Fruit fly (Drosophila melanogaster) whole organism, embryonic: Measurements from ENCODE around the gene mfr.

ENCODE experiments used
- B-H2 ChIP-seq: fragments of 200-800 bp; sonication (Bioruptor generic); optimal IDR thresholded peaks from 2 replicates; lab custom pipeline; 2018; ENCODE audit warnings: missing biosample characterization, mild to moderate bottlenecking, missing genetic modification characterization
- CG10979 ChIP-seq: fragments of 200-800 bp; sonication (Bioruptor generic); optimal IDR thresholded peaks from 2 replicates; lab custom pipeline; 2018; ENCODE audit warnings: missing biosample characterization, mild to moderate bottlenecking, missing genetic modification characterization, moderate library complexity
- CG11093 ChIP-seq: fragments of 200-800 bp; sonication (Bioruptor generic); IDR thresholded peaks from 3 replicates; pipeline ENCODE4 v1.3.6; 2022; ENCODE audit warnings: missing biosample characterization, missing genetic modification characterization
- CG11456 ChIP-seq: fragments of 200-800 bp; sonication (Bioruptor generic); IDR thresholded peaks from 3 replicates; pipeline ENCODE4 v1.3.6; 2022; ENCODE audit warnings: missing biosample characterization, missing genetic modification characterization
- CG14860 ChIP-seq: fragments of 200-800 bp; sonication (Bioruptor generic); IDR thresholded peaks from 3 replicates; pipeline ENCODE4 v1.3.6; 2022; ENCODE audit warnings: missing biosample characterization, missing genetic modification characterization; ENCODE audit not compliant: partially characterized antibody
- CG15073 ChIP-seq: fragments of 200-800 bp; sonication (Bioruptor generic); optimal IDR thresholded peaks from 2 replicates; lab custom pipeline; 2016; ENCODE audit warnings: missing biosample characterization, missing genetic modification characterization
- CG17328 ChIP-seq: fragments of 200-800 bp; sonication (Bioruptor generic); IDR thresholded peaks from 2 replicates; pipeline ENCODE4 v1.3.6; 2022; ENCODE audit warnings: missing biosample characterization, missing genetic modification characterization
- CG17612 ChIP-seq: fragments of 200-800 bp; sonication (Bioruptor generic); IDR thresholded peaks from 2 replicates; pipeline ENCODE4 v1.3.6; 2022; ENCODE audit warnings: missing biosample characterization, missing genetic modification characterization
- CG1792 ChIP-seq: fragments of 200-800 bp; sonication (Bioruptor generic); optimal IDR thresholded peaks from 2 replicates; lab custom pipeline; 2016; ENCODE audit warnings: missing biosample characterization, missing genetic modification characterization
- CG18262 ChIP-seq: fragments of 200-800 bp; optimal IDR thresholded peaks from 3 replicates; lab custom pipeline; 2019; ENCODE audit warnings: missing biosample characterization, mild to moderate bottlenecking, missing genetic modification characterization, moderate library complexity
- CG1832 ChIP-seq: fragments of 200-800 bp; sonication (Bioruptor generic); optimal IDR thresholded peaks from 2 replicates; lab custom pipeline; 2017; ENCODE audit warnings: missing biosample characterization, mild to moderate bottlenecking, missing genetic modification characterization, inconsistent platforms
- CG2712 ChIP-seq: fragments of 200-800 bp; optimal IDR thresholded peaks from 3 replicates; lab custom pipeline; 2019; ENCODE audit warnings: missing biosample characterization, mild to moderate bottlenecking, missing genetic modification characterization, moderate library complexity
- CG3065 ChIP-seq: fragments of 200-800 bp; sonication (Bioruptor generic); optimal IDR thresholded peaks from 2 replicates; lab custom pipeline; 2016; ENCODE audit warnings: missing biosample characterization, missing genetic modification characterization
- CG3726 ChIP-seq: fragments of 200-800 bp; sonication (Bioruptor generic); IDR thresholded peaks from 3 replicates; pipeline ENCODE4, ENCODE4 v1.3.6; 2022; ENCODE audit warnings: missing biosample characterization, missing genetic modification characterization
- CG3995 ChIP-seq: fragments of 200-800 bp; sonication (Bioruptor generic); optimal IDR thresholded peaks from 3 replicates; lab custom pipeline; 2016; ENCODE audit warnings: missing biosample characterization, missing genetic modification characterization
- CG42726 ChIP-seq: fragments of 200-800 bp; sonication (Bioruptor generic); IDR thresholded peaks from 2 replicates; pipeline ENCODE4 v1.3.6; 2022; ENCODE audit warnings: missing biosample characterization, missing genetic modification characterization; ENCODE audit not compliant: partially characterized antibody
- CG4854 ChIP-seq: fragments of 200-800 bp; sonication (Bioruptor generic); optimal IDR thresholded peaks from 2 replicates; lab custom pipeline; 2016; ENCODE audit warnings: missing biosample characterization, missing genetic modification characterization, inconsistent platforms
- CG5180 ChIP-seq: fragments of 200-800 bp; sonication (Bioruptor generic); optimal IDR thresholded peaks from 3 replicates; lab custom pipeline; 2017; ENCODE audit warnings: missing biosample characterization, missing genetic modification characterization, mild to moderate bottlenecking, moderate library complexity, missing genetic modification reagents
- CG6683 ChIP-seq: fragments of 200-800 bp; sonication (Bioruptor generic); optimal IDR thresholded peaks from 2 replicates; lab custom pipeline; 2017; ENCODE audit warnings: missing biosample characterization, mild to moderate bottlenecking, missing genetic modification characterization, missing genetic modification reagents
- CG7271 ChIP-seq: fragments of 200-800 bp; sonication (Bioruptor generic); optimal IDR thresholded peaks from 2 replicates; lab custom pipeline; 2018; ENCODE audit warnings: missing biosample characterization, mild to moderate bottlenecking, missing genetic modification characterization, moderate library complexity
- CG7928 ChIP-seq: fragments of 200-800 bp; sonication (Bioruptor generic); optimal IDR thresholded peaks from 2 replicates; lab custom pipeline; 2017; ENCODE audit warnings: missing biosample characterization, mild to moderate bottlenecking, missing genetic modification characterization
- CG7963 ChIP-seq: fragments of 200-800 bp; sonication (Bioruptor generic); IDR thresholded peaks from 3 replicates; pipeline ENCODE4 v1.3.6; 2022; ENCODE audit warnings: missing biosample characterization, missing genetic modification characterization; ENCODE audit not compliant: partially characterized antibody
- CG8290 ChIP-seq, 3 experiments: fragments of 200-800 bp; sonication (Bioruptor generic); optimal IDR thresholded peaks; 2 replicates each; lab custom pipeline; 2016 to 2019; ENCODE audit warnings: missing biosample characterization in 3 of 3, missing genetic modification characterization in 3 of 3, mild to moderate bottlenecking in 2 of 3, moderate library complexity in 1 of 3
- CG9437 ChIP-seq: fragments of 200-800 bp; sonication (Bioruptor generic); optimal IDR thresholded peaks from 2 replicates; lab custom pipeline; 2018; ENCODE audit warnings: missing biosample characterization, mild to moderate bottlenecking, missing genetic modification characterization
- Dip2 ChIP-seq: fragments of 200-800 bp; sonication (Bioruptor generic); IDR thresholded peaks from 2 replicates; pipeline ENCODE4 v1.3.6; 2022; ENCODE audit warnings: missing biosample characterization, missing genetic modification characterization
- Ets65A ChIP-seq: fragments of 200-800 bp; sonication (Bioruptor generic); peaks from one replicate; lab custom pipeline; 2016; ENCODE audit warnings: missing biosample characterization, missing genetic modification characterization
- Gug ChIP-seq: fragments of 200-800 bp; sonication (Bioruptor generic); IDR thresholded peaks from 4 replicates; pipeline ENCODE4 v1.3.6; 2022; ENCODE audit warnings: missing biosample characterization, missing genetic modification characterization
- NC2β ChIP-seq: fragments of 200-800 bp; sonication (Bioruptor generic); optimal IDR thresholded peaks from 2 replicates; lab custom pipeline; 2016; ENCODE audit warnings: missing biosample characterization, missing genetic modification characterization
- Nf-YA ChIP-seq: fragments of 200-800 bp; sonication (Bioruptor generic); IDR thresholded peaks from 2 replicates; pipeline ENCODE4 v1.3.6; 2022; ENCODE audit warnings: missing biosample characterization, missing genetic modification characterization
- Pdp1 ChIP-seq, 2 experiments: fragments of 200-800 bp; sonication (Bioruptor generic); optimal IDR thresholded peaks; 3 replicates each; lab custom pipeline; 2016; ENCODE audit warnings: missing biosample characterization in 2 of 2, missing genetic modification characterization in 2 of 2, mild to moderate bottlenecking in 1 of 2, moderate library complexity in 1 of 2
- Scr ChIP-seq: fragments of 200-800 bp; sonication (Bioruptor generic); IDR thresholded peaks from 2 replicates; pipeline ENCODE4 v1.3.6; 2022; ENCODE audit warnings: missing biosample characterization, missing genetic modification characterization; ENCODE audit not compliant: partially characterized antibody
- ac ChIP-seq: fragments of 200-800 bp; sonication (Bioruptor generic); optimal IDR thresholded peaks from 3 replicates; lab custom pipeline; 2017; ENCODE audit warnings: missing biosample characterization, mild to moderate bottlenecking, missing genetic modification characterization
- bsh ChIP-seq, 2 experiments: fragments of 200-800 bp; sonication (Bioruptor generic); optimal IDR thresholded peaks; 2 replicates each; lab custom pipeline; 2017 to 2018; ENCODE audit warnings: mild to moderate bottlenecking in 2 of 2, missing biosample characterization in 2 of 2, missing genetic modification characterization in 2 of 2, moderate library complexity in 1 of 2
- cad ChIP-seq: fragments of >200 bp; optimal IDR thresholded peaks from 2 replicates; lab custom pipeline; 2017; ENCODE audit warnings: missing biosample characterization, missing genetic modification characterization
- cato ChIP-seq: fragments of 200-800 bp; sonication (Bioruptor generic); optimal IDR thresholded peaks from 2 replicates; lab custom pipeline; 2016; ENCODE audit warnings: missing biosample characterization, missing genetic modification characterization, borderline replicate concordance
- crol ChIP-seq: fragments of 200-800 bp; sonication (Bioruptor generic); IDR thresholded peaks from 2 replicates; pipeline ENCODE4 v1.3.6; 2022; ENCODE audit warnings: missing biosample characterization, missing genetic modification characterization
- crp ChIP-seq, 2 experiments: fragments of 200-800 bp; sonication (Bioruptor generic); optimal IDR thresholded peaks; 2 replicates in 1 of 2; 3 replicates in 1 of 2; lab custom pipeline; 2017; ENCODE audit warnings: missing biosample characterization in 2 of 2, missing genetic modification characterization in 2 of 2, mild to moderate bottlenecking in 1 of 2, moderate library complexity in 1 of 2
- disco-r ChIP-seq: fragments of 200-800 bp; sonication (Bioruptor generic); optimal IDR thresholded peaks from 2 replicates; lab custom pipeline; 2016; ENCODE audit warnings: missing biosample characterization, missing genetic modification characterization
- dmrt99B ChIP-seq: fragments of 200-800 bp; sonication (Bioruptor generic); optimal IDR thresholded peaks from 2 replicates; lab custom pipeline; 2018; ENCODE audit warnings: missing biosample characterization, mild to moderate bottlenecking, missing genetic modification characterization, moderate library complexity
- ftz-f1 ChIP-seq: fragments of 200-800 bp; sonication (Bioruptor generic); optimal IDR thresholded peaks from 2 replicates; lab custom pipeline; 2016; ENCODE audit warnings: missing biosample characterization, missing genetic modification characterization
- gcm2 ChIP-seq: fragments of 200-800 bp; sonication (Bioruptor generic); optimal IDR thresholded peaks from 2 replicates; lab custom pipeline; 2016; ENCODE audit warnings: missing biosample characterization, missing genetic modification characterization
- gfzf ChIP-seq: fragments of 200-800 bp; sonication (Bioruptor generic); optimal IDR thresholded peaks from 2 replicates; lab custom pipeline; 2016; ENCODE audit warnings: missing biosample characterization, mild to moderate bottlenecking, missing genetic modification characterization, moderate library complexity
- her ChIP-seq: fragments of 200-800 bp; sonication (Bioruptor generic); optimal IDR thresholded peaks from 2 replicates; lab custom pipeline; 2016; ENCODE audit warnings: missing biosample characterization, missing genetic modification characterization
- inv ChIP-seq: fragments of 200-800 bp; sonication (Bioruptor generic); IDR thresholded peaks from 2 replicates; pipeline ENCODE4 v1.3.6; 2022; ENCODE audit warnings: missing biosample characterization, missing genetic modification characterization; ENCODE audit not compliant: partially characterized antibody
- lilli ChIP-seq: fragments of 200-800 bp; sonication (Bioruptor generic); optimal IDR thresholded peaks from 3 replicates; lab custom pipeline; 2016; ENCODE audit warnings: missing biosample characterization, missing genetic modification characterization
- lmd ChIP-seq: fragments of 200-800 bp; sonication (Bioruptor generic); IDR thresholded peaks from 2 replicates; pipeline ENCODE4 v1.3.6; 2022; ENCODE audit warnings: missing biosample characterization, missing genetic modification characterization
- maf-S ChIP-seq: fragments of 200-800 bp; sonication (Bioruptor generic); optimal IDR thresholded peaks from 2 replicates; lab custom pipeline; 2016; ENCODE audit warnings: missing biosample characterization, missing genetic modification characterization
- odd ChIP-seq: fragments of 200-800 bp; sonication (Bioruptor generic); optimal IDR thresholded peaks from 2 replicates; lab custom pipeline; 2017; ENCODE audit warnings: missing biosample characterization, mild to moderate bottlenecking, missing genetic modification characterization
- ranshi ChIP-seq: fragments of 200-800 bp; sonication (Bioruptor generic); IDR thresholded peaks from 2 replicates; pipeline ENCODE4 v1.3.6; 2022; ENCODE audit warnings: missing biosample characterization, missing genetic modification characterization
- rib ChIP-seq: fragments of 200-800 bp; sonication (Bioruptor generic); IDR thresholded peaks from 2 replicates; pipeline ENCODE4 v1.3.6; 2022; ENCODE audit warnings: missing biosample characterization, missing genetic modification characterization
- usp ChIP-seq: fragments of >200 bp; optimal IDR thresholded peaks from 2 replicates; lab custom pipeline; 2017; ENCODE audit warnings: missing biosample characterization, missing genetic modification characterization

Gene mfr

dm6 chr3L:8925679-8926078, 13.2 kb upstream of the mfr start (continued):
- TF ChIP-seq CG9437 (no peak), CG7928 (GFP tag; lab: Kevin White, UChicago) (no peak), rib (GFP tag; lab: Robert Waterston, UW) (no peak), CG11093 (GFP tag; lab: Robert Waterston, UW) (no peak; the same call in 2 of the 3 replicates), crp (GFP tag; optimal IDR thresholded peaks at IDR 0.05; lab: Kevin White, UChicago) (no peak), CG42726 (GFP tag; lab: Robert Waterston, UW) (no peak), CG6683 (GFP tag; lab: Kevin White, UChicago) (no peak), CG17328 (GFP tag; lab: Robert Waterston, UW) (peak; percentile 12; the same call in 1 of the 2 replicates), B-H2 (GFP tag; lab: Kevin White, UChicago) (no peak), Nf-YA (no peak), Dip2 (no peak), gcm2 (GFP tag; lab: Kevin White, UChicago) (no peak), CG3065 (GFP tag; lab: Kevin White, UChicago) (no peak), CG1832 (GFP tag; lab: Kevin White, UChicago) (no peak), ranshi (GFP tag; lab: Robert Waterston, UW) (no peak), lilli (GFP tag; lab: Kevin White, UChicago) (no peak), maf-S (GFP tag; lab: Kevin White, UChicago) (no peak), usp (GFP tag; lab: Kevin White, UChicago) (no peak), CG17612 (GFP tag; lab: Robert Waterston, UW) (no peak), Gug (GFP tag; lab: Robert Waterston, UW) (no peak), CG3995 (GFP tag; lab: Kevin White, UChicago) (no peak), CG10979 (tag; lab: Kevin White, UChicago) (peak; percentile 31), CG11456 (GFP tag; lab: Robert Waterston, UW) (no peak), her (GFP tag; lab: Kevin White, UChicago) (no peak), CG7271 (peak; percentile 30), disco-r (GFP tag; lab: Kevin White, UChicago) (no peak), CG15073 (GFP tag; lab: Kevin White, UChicago) (no peak), CG7963 (GFP tag; lab: Robert Waterston, UW) (no peak), crol (GFP tag; lab: Robert Waterston, UW) (no peak), CG8290 (GFP tag; optimal IDR thresholded peaks at IDR 0.05; lab: Kevin White, UChicago) (peak; percentile 12), CG8290 (tag; optimal IDR thresholded peaks at IDR 0.05; lab: Kevin White, UChicago) (peak in 1 of 2 experiments; percentile 1), CG2712 (tag; lab: Kevin White, UChicago) (peak; percentile 20), inv (no peak), CG5180 (GFP tag; lab: Kevin White, UChicago) (peak; percentile 9), Scr (GFP tag; lab: Robert Waterston, UW) (no peak), CG3726 (GFP tag; lab: Robert Waterston, UW) (no peak), CG18262 (tag; lab: Kevin White, UChicago) (peak; percentile 29), gfzf (no peak), ac (GFP tag; lab: Kevin White, UChicago) (no peak), Ets65A (GFP tag; lab: Kevin White, UChicago) (no peak), NC2β (peak; percentile 20), cad (GFP tag; lab: Kevin White, UChicago) (no peak), CG4854 (GFP tag; lab: Kevin White, UChicago) (no peak), odd (GFP tag; lab: Kevin White, UChicago) (peak; percentile 63), ftz-f1 (no peak), bsh (GFP tag; optimal IDR thresholded peaks at IDR 0.05; lab: Kevin White, UChicago) (peak in 1 of 2 experiments; percentile 81), lmd (GFP tag; lab: Robert Waterston, UW) (no peak), CG14860 (GFP tag; lab: Robert Waterston, UW) (no peak), dmrt99B (tag; lab: Kevin White, UChicago) (peak; percentile 12), cato (no peak), CG1792 (no peak), Pdp1 (GFP tag; optimal IDR thresholded peaks at IDR 0.05; lab: Kevin White, UChicago) (no peak)
